Worm (Caenorhabditis elegans) whole organism, L4 larva: ENCODE data around the gene faah-2.

Source experiments
- Y75B8A.6 ChIP-seq: fragments of 200-800 bp; sonication (Bioruptor generic); IDR thresholded peaks from 2 replicates; pipeline ENCODE4 v1.3.6; 2022; ENCODE audit warnings: missing genetic modification reagents, missing genetic modification characterization, missing compliant biosample characterization
- ama-1 ChIP-seq: fragments of 150-350 bp; optimal IDR thresholded peaks from 2 replicates; lab custom pipeline; 2014; ENCODE audit warnings: inconsistent platforms, mixed read lengths
- ces-1 ChIP-seq: fragments of 150-350 bp; sonication (generic microtip); optimal IDR thresholded peaks from 4 replicates; lab custom pipeline; 2014; ENCODE audit warnings: missing biosample characterization, missing genetic modification reagents, missing genetic modification characterization
- lin-13 ChIP-seq: fragments of 150-350 bp; optimal IDR thresholded peaks from 2 replicates; lab custom pipeline; 2014; ENCODE audit warnings: missing biosample characterization, missing genetic modification reagents, missing genetic modification characterization

DNA sequence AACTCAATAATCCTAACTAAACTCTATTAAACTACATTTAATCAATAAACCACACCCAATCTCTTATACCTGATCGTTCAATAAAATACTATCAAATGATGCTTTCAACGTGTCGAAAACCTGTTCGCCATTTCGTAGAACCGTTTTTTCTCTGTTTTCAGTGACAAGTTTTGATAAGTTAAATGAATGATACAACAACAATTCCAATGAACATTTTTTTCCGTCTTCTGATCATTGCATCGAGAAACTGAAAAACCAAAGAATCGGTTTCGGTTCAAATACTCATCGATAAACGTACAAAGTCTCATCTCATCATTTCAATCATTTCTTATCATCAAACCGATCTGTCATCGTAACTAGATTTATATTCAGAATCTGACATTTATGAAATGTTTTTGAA is 49.0 kb upstream of the faah-2 start:
- TF ChIP-seq ces-1 (no peak), lin-13 (no peak), Y75B8A.6 (no peak), ama-1 (no peak)
